Comparison of ENCODE assay signal across 4 worm cellular contexts in genomic region chrX:14561416-14561973, ce11.
TF ChIP-seq lines count a peak whose summit lies in the region.

No protein-coding gene starts in this region.

TF ChIP-seq in whole organism, L2 larva, 48 proteins besides CTCF, POLR2A, EP300 and RAD21 (continues in another document):
- TF ChIP-seq nhr-237 (tag; optimal IDR thresholded peaks at IDR 0.05; lab: Kevin White, UChicago) (no peak), R02D3.7 (tag; optimal IDR thresholded peaks at IDR 0.05; lab: Kevin White, UChicago) (no peak), sem-4 (tag; optimal IDR thresholded peaks at IDR 0.05; lab: Kevin White, UChicago) (peak; percentile 73), alr-1 (tag; optimal IDR thresholded peaks at IDR 0.05; lab: Kevin White, UChicago) (no peak), blmp-1 (tag; optimal IDR thresholded peaks at IDR 0.05; lab: Kevin White, UChicago; ENCODE audit: insufficient read depth) (peak; percentile 92), ceh-82 (tag; optimal IDR thresholded peaks at IDR 0.05; lab: Kevin White, UChicago) (no peak), fos-1 (tag; optimal IDR thresholded peaks at IDR 0.05; lab: Kevin White, UChicago) (peak; percentile 46), elt-3 (tag; optimal IDR thresholded peaks at IDR 0.05; lab: Kevin White, UChicago) (no peak), nhr-6 (tag; optimal IDR thresholded peaks at IDR 0.05; lab: Kevin White, UChicago) (peak; percentile 58), crh-2 (tag; optimal IDR thresholded peaks at IDR 0.05; lab: Kevin White, UChicago) (peak; percentile 77), Y55F3AM.14 (GFP tag; optimal IDR thresholded peaks at IDR 0.05; lab: Kevin White, UChicago) (peak; percentile 75), nhr-23 (tag; optimal IDR thresholded peaks at IDR 0.05; lab: Kevin White, UChicago) (no peak), snpc-4 (tag; optimal IDR thresholded peaks at IDR 0.05; lab: Kevin White, UChicago) (no peak), nhr-21 (tag; optimal IDR thresholded peaks at IDR 0.05; lab: Kevin White, UChicago) (peak; percentile 60), unc-62 (GFP tag; optimal IDR thresholded peaks at IDR 0.05; lab: Kevin White, UChicago) (no peak), ztf-11 (tag; optimal IDR thresholded peaks at IDR 0.05; lab: Kevin White, UChicago) (no peak), mab-5 (tag; optimal IDR thresholded peaks at IDR 0.05; lab: Kevin White, UChicago) (peak; percentile 60), lin-11 (tag; optimal IDR thresholded peaks at IDR 0.05; lab: Kevin White, UChicago) (peak; percentile 30), lsy-2 (tag; optimal IDR thresholded peaks at IDR 0.05; lab: Kevin White, UChicago) (peak in 1 of 2 experiments; percentile 62), sma-9 (GFP tag; optimal IDR thresholded peaks at IDR 0.05; lab: Kevin White, UChicago) (peak; percentile 97), sma-9 (tag; optimal IDR thresholded peaks at IDR 0.05; lab: Kevin White, UChicago) (no peak), egl-27 (tag; optimal IDR thresholded peaks at IDR 0.05; lab: Kevin White, UChicago) (peak; percentile 74), nhr-129 (tag; optimal IDR thresholded peaks at IDR 0.05; lab: Kevin White, UChicago) (peak; percentile 79)

TF ChIP-seq in whole organism, L4 larva, 104 proteins besides CTCF, POLR2A, EP300 and RAD21 (continues in another document):
- TF ChIP-seq hlh-30 (tag; optimal IDR thresholded peaks at IDR 0.05; lab: Kevin White, UChicago; ENCODE audit: insufficient read depth) (peak; percentile 80), nhr-237 (tag; optimal IDR thresholded peaks at IDR 0.05; lab: Kevin White, UChicago) (no peak), T20F7.1 (GFP tag; optimal IDR thresholded peaks at IDR 0.05; lab: Kevin White, UChicago) (no peak), sdz-12 (GFP tag; optimal IDR thresholded peaks at IDR 0.05; lab: Kevin White, UChicago) (no peak), cey-2 (tag; optimal IDR thresholded peaks at IDR 0.05; lab: Kevin White, UChicago; ENCODE audit: borderline replicate concordance, insufficient read depth) (no peak), Y5F2A.4 (GFP tag; optimal IDR thresholded peaks at IDR 0.05; lab: Kevin White, UChicago) (no peak), nhr-28 (tag; optimal IDR thresholded peaks at IDR 0.05; lab: Kevin White, UChicago) (peak; percentile 18), zip-2 (tag; optimal IDR thresholded peaks at IDR 0.05; lab: Kevin White, UChicago) (no peak), zfp-3 (GFP tag; conservative IDR thresholded peaks at IDR 0.05; lab: Robert Waterston, UW) (no peak), daf-16 (GFP tag; optimal IDR thresholded peaks at IDR 0.05; lab: Kevin White, UChicago) (no peak), daf-16 (tag; optimal IDR thresholded peaks at IDR 0.05; lab: Kevin White, UChicago) (peak; percentile 53), D1046.2 (GFP tag; IDR thresholded peaks at IDR 0.05; lab: Robert Waterston, UW) (no peak), mes-2 (tag; optimal IDR thresholded peaks at IDR 0.05; lab: Kevin White, UChicago; ENCODE audit: poor library complexity, severe bottlenecking) (no peak), ceh-28 (tag; optimal IDR thresholded peaks at IDR 0.05; lab: Kevin White, UChicago) (no peak), tra-1 (GFP tag; IDR thresholded peaks at IDR 0.05; lab: Robert Waterston, UW) (peak; percentile 80), ctbp-1 (GFP tag; IDR thresholded peaks at IDR 0.05; lab: Robert Waterston, UW) (peak; percentile 86), ceh-20 (GFP tag; IDR thresholded peaks at IDR 0.05; lab: Robert Waterston, UW) (peak; percentile 80), egl-43 (GFP tag; IDR thresholded peaks at IDR 0.05; lab: Robert Waterston, UW) (peak; percentile 66), unc-39 (tag; optimal IDR thresholded peaks at IDR 0.05; lab: Kevin White, UChicago) (no peak), madf-5 (GFP tag; IDR thresholded peaks at IDR 0.05; lab: Robert Waterston, UW) (no peak), Y75B8A.6 (GFP tag; IDR thresholded peaks at IDR 0.05; lab: Robert Waterston, UW) (no peak), nhr-25 (tag; optimal IDR thresholded peaks at IDR 0.05; lab: Kevin White, UChicago; ENCODE audit: borderline replicate concordance, insufficient read depth) (peak; percentile 72), lir-3 (tag; optimal IDR thresholded peaks at IDR 0.05; lab: Kevin White, UChicago) (no peak), Y48G9A.11 (GFP tag; IDR thresholded peaks at IDR 0.05; lab: Robert Waterston, UW) (no peak)

TF ChIP-seq in whole organism, late embryonic, 69 proteins besides CTCF, POLR2A, EP300 and RAD21:
- TF ChIP-seq nfya-1 (tag; optimal IDR thresholded peaks at IDR 0.05; lab: Kevin White, UChicago) (peak; percentile 49), ceh-31 (tag; optimal IDR thresholded peaks at IDR 0.05; lab: Kevin White, UChicago) (peak; percentile 11), elt-2 (tag; optimal IDR thresholded peaks at IDR 0.05; lab: Kevin White, UChicago) (no peak), hlh-6 (tag; optimal IDR thresholded peaks at IDR 0.05; lab: Kevin White, UChicago) (peak; percentile 4), C38D4.7 (GFP tag; optimal IDR thresholded peaks at IDR 0.05; lab: Kevin White, UChicago) (no peak), unc-55 (GFP tag; optimal IDR thresholded peaks at IDR 0.05; lab: Kevin White, UChicago) (peak; percentile 1), sox-2 (GFP tag; IDR thresholded peaks at IDR 0.05; lab: Robert Waterston, UW) (no peak), lim-6 (tag; optimal IDR thresholded peaks at IDR 0.05; lab: Kevin White, UChicago) (no peak), ceh-34 (tag; optimal IDR thresholded peaks at IDR 0.05; lab: Kevin White, UChicago) (peak; percentile 25), ceh-19 (GFP tag; optimal IDR thresholded peaks at IDR 0.05; lab: Kevin White, UChicago) (no peak), ceh-18 (tag; optimal IDR thresholded peaks at IDR 0.05; lab: Kevin White, UChicago) (peak; percentile 72), unc-42 (tag; optimal IDR thresholded peaks at IDR 0.05; lab: Kevin White, UChicago) (peak; percentile 81), rnt-1 (tag; optimal IDR thresholded peaks at IDR 0.05; lab: Kevin White, UChicago) (peak; percentile 2), unc-86 (tag; optimal IDR thresholded peaks at IDR 0.05; lab: Kevin White, UChicago) (no peak), tbx-2 (tag; optimal IDR thresholded peaks at IDR 0.05; lab: Kevin White, UChicago) (peak; percentile 67)

TF ChIP-seq in whole organism, mixed stage, embryonic, 35 proteins besides CTCF, POLR2A, EP300 and RAD21:
- TF ChIP-seq hlh-1 (tag; optimal IDR thresholded peaks at IDR 0.05; lab: Kevin White, UChicago) = peak; percentile 80
- no peak for TF ChIP-seq tbx-8 (GFP tag; optimal IDR thresholded peaks at IDR 0.05; lab: Kevin White, UChicago)
- no peak for TF ChIP-seq ztf-11 (tag; optimal IDR thresholded peaks at IDR 0.05; lab: Kevin White, UChicago)
- peak; percentile 59 for TF ChIP-seq unc-120 (tag; optimal IDR thresholded peaks at IDR 0.05; lab: Kevin White, UChicago; ENCODE audit: poor library complexity, severe bottlenecking)
- no peak for TF ChIP-seq elt-3 (tag; optimal IDR thresholded peaks at IDR 0.05; lab: Kevin White, UChicago)
- TF ChIP-seq unc-62 (GFP tag; optimal IDR thresholded peaks at IDR 0.05; lab: Kevin White, UChicago) = peak; percentile 11
- TF ChIP-seq ceh-39 (tag; optimal IDR thresholded peaks at IDR 0.05; lab: Kevin White, UChicago) = no peak
- peak; percentile 5 for TF ChIP-seq nhr-237 (tag; optimal IDR thresholded peaks at IDR 0.05; lab: Kevin White, UChicago)
- TF ChIP-seq drap-1 (GFP tag; optimal IDR thresholded peaks at IDR 0.05; lab: Kevin White, UChicago) = peak; percentile 9
- peak; percentile 64 for TF ChIP-seq ces-1 (GFP tag; optimal IDR thresholded peaks at IDR 0.05; lab: Kevin White, UChicago)
- peak; percentile 38 for TF ChIP-seq M03D4.4 (tag; optimal IDR thresholded peaks at IDR 0.05; lab: Kevin White, UChicago)
- TF ChIP-seq blmp-1 (tag; optimal IDR thresholded peaks at IDR 0.05; lab: Kevin White, UChicago) = no peak
- TF ChIP-seq lsy-2 (tag; optimal IDR thresholded peaks at IDR 0.05; lab: Kevin White, UChicago) = peak; percentile 1
